Fruit fly (Drosophila melanogaster) Kc167 (cell line): ENCODE measurements around the gene Tsp3A.

Experiments
- Sin3A ChIP-seq: fragments of >200 bp; optimal IDR thresholded peaks from 2 replicates; lab custom pipeline; 2018; ENCODE audit warnings: missing external identifiers
- psq ChIP-seq: fragments of >200 bp; optimal IDR thresholded peaks from 2 replicates; lab custom pipeline; 2017; ENCODE audit warnings: missing external identifiers
- ttk ChIP-seq: sonication (Bioruptor generic); optimal IDR thresholded peaks from 2 replicates; lab custom pipeline; 2017; ENCODE audit warnings: missing external identifiers

DNA sequence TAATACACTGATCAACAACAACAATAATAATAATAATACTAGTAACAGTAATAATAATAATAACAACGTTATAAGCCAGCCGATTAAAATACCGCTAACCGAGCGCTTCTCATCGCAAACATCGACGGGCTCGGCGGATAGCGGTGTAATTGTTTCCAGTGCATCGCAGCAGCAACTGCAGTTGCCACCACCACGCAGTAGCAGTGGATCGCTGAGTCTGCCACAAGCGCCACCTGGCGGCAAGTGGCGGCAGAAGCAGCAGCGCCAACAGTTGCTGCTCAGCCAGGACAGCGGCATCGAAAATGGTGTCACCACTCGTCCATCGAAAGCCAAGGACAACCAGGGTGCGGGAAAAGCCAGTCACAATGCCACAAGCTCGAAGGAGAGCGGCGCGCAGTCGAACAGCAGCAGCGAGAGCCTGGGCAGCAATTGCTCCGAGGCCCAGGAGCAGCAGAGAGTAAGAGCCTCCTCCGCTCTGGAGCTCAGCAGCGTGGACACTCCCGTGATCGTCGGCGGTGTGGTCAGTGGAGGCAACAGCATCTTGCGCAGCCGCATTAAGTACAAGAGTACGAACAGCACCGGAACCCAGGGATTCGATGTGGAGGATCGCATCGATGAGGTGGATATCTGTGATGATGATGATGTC lies 40.0 kb upstream of the Tsp3A start:
- TF ChIP-seq psq (lab: Kevin White, UChicago) = no peak
- no peak for TF ChIP-seq Sin3A
- TF ChIP-seq ttk (lab: Kevin White, UChicago) = no peak
